Fruit fly (Drosophila melanogaster) whole organism, embryonic: ENCODE data around the gene nxf4.

Source experiments
- B-H2 ChIP-seq: fragments of 200-800 bp; sonication (Bioruptor generic); optimal IDR thresholded peaks from 2 replicates; lab custom pipeline; 2018; ENCODE audit warnings: missing biosample characterization, mild to moderate bottlenecking, missing genetic modification characterization
- CG10209 ChIP-seq: fragments of 200-800 bp; sonication (Bioruptor generic); optimal IDR thresholded peaks from 3 replicates; lab custom pipeline; 2017; ENCODE audit warnings: missing biosample characterization, mild to moderate bottlenecking, missing genetic modification characterization, missing genetic modification reagents
- CG11093 ChIP-seq: fragments of 200-800 bp; sonication (Bioruptor generic); IDR thresholded peaks from 3 replicates; pipeline ENCODE4 v1.3.6; 2022; ENCODE audit warnings: missing biosample characterization, missing genetic modification characterization
- CG11247 ChIP-seq: fragments of 200-800 bp; sonication (Bioruptor generic); IDR thresholded peaks from 2 replicates; pipeline ENCODE4 v1.3.6; 2022; ENCODE audit warnings: missing biosample characterization, missing genetic modification characterization
- CG1233 ChIP-seq: fragments of 200-800 bp; sonication (Bioruptor generic); optimal IDR thresholded peaks from 4 replicates; lab custom pipeline; 2018; ENCODE audit warnings: missing biosample characterization, mild to moderate bottlenecking, missing genetic modification characterization
- CG13123 ChIP-seq: fragments of 200-800 bp; sonication (Bioruptor generic); optimal IDR thresholded peaks from 2 replicates; lab custom pipeline; 2016; ENCODE audit warnings: missing biosample characterization, missing genetic modification characterization
- CG1603 ChIP-seq: fragments of 200-800 bp; sonication (Bioruptor generic); optimal IDR thresholded peaks from 2 replicates; lab custom pipeline; 2019; ENCODE audit warnings: missing biosample characterization, mild to moderate bottlenecking, missing genetic modification characterization, moderate library complexity
- CG1647 ChIP-seq: fragments of 200-800 bp; sonication (Bioruptor generic); optimal IDR thresholded peaks from 3 replicates; lab custom pipeline; 2016; ENCODE audit warnings: missing biosample characterization, missing genetic modification characterization
- CG17385 ChIP-seq: fragments of 200-800 bp; sonication (Bioruptor generic); optimal IDR thresholded peaks from 3 replicates; lab custom pipeline; 2018; ENCODE audit warnings: missing biosample characterization, mild to moderate bottlenecking, missing genetic modification characterization
- CG17568 ChIP-seq: fragments of 200-800 bp; sonication (Bioruptor generic); optimal IDR thresholded peaks from 2 replicates; lab custom pipeline; 2018; ENCODE audit warnings: missing biosample characterization, mild to moderate bottlenecking, missing genetic modification characterization, moderate library complexity
- CG2116 ChIP-seq: fragments of 200-800 bp; sonication (Bioruptor generic); optimal IDR thresholded peaks from 3 replicates; lab custom pipeline; 2018; ENCODE audit warnings: missing biosample characterization, mild to moderate bottlenecking, missing genetic modification characterization
- CG30020 ChIP-seq: fragments of 200-800 bp; optimal IDR thresholded peaks from 2 replicates; lab custom pipeline; 2019; ENCODE audit warnings: missing biosample characterization, mild to moderate bottlenecking, missing genetic modification characterization, moderate library complexity
- CG30403 ChIP-seq: fragments of 200-800 bp; sonication (Bioruptor generic); optimal IDR thresholded peaks from 3 replicates; lab custom pipeline; 2016; ENCODE audit warnings: missing biosample characterization, missing genetic modification characterization
- CG3163 ChIP-seq: fragments of 200-800 bp; sonication (Bioruptor generic); optimal IDR thresholded peaks from 3 replicates; lab custom pipeline; 2016; ENCODE audit warnings: missing biosample characterization, missing genetic modification characterization
- CG4730 ChIP-seq: fragments of 200-800 bp; sonication (Bioruptor generic); IDR thresholded peaks from 2 replicates; pipeline ENCODE4 v1.3.6; 2022; ENCODE audit warnings: missing biosample characterization, missing genetic modification characterization
- CG6689 ChIP-seq: fragments of 200-800 bp; sonication (Bioruptor generic); IDR thresholded peaks from 2 replicates; pipeline ENCODE4 v1.3.6; 2022; ENCODE audit warnings: missing biosample characterization, missing genetic modification characterization
- CG6854 ChIP-seq: fragments of 200-800 bp; sonication (Bioruptor generic); optimal IDR thresholded peaks from 3 replicates; lab custom pipeline; 2017; ENCODE audit warnings: missing biosample characterization, mild to moderate bottlenecking, missing genetic modification characterization
- CG8290 ChIP-seq, 3 experiments: fragments of 200-800 bp; sonication (Bioruptor generic); optimal IDR thresholded peaks; 2 replicates each; lab custom pipeline; 2016 to 2019; ENCODE audit warnings: missing biosample characterization in 3 of 3, missing genetic modification characterization in 3 of 3, mild to moderate bottlenecking in 2 of 3, moderate library complexity in 1 of 3
- Drgx ChIP-seq: fragments of 200-800 bp; sonication (Bioruptor generic); IDR thresholded peaks from 2 replicates; pipeline ENCODE4 v1.3.6; 2022; ENCODE audit warnings: missing biosample characterization, missing genetic modification characterization
- HLH54F ChIP-seq: fragments of 200-800 bp; sonication (Bioruptor generic); optimal IDR thresholded peaks from 3 replicates; lab custom pipeline; 2016; ENCODE audit warnings: missing biosample characterization, missing genetic modification characterization
- Hmx ChIP-seq: fragments of 200-800 bp; sonication (Bioruptor generic); optimal IDR thresholded peaks from 2 replicates; lab custom pipeline; 2016; ENCODE audit warnings: missing biosample characterization, missing genetic modification characterization
- Hr51 ChIP-seq, 2 experiments: fragments of 200-800 bp; sonication (Bioruptor generic); optimal IDR thresholded peaks; 2 replicates in 1 of 2; 3 replicates in 1 of 2; lab custom pipeline; 2016 to 2018; ENCODE audit warnings: missing biosample characterization in 2 of 2, missing genetic modification characterization in 2 of 2, mild to moderate bottlenecking in 1 of 2, moderate library complexity in 1 of 2
- NK7.1 ChIP-seq: fragments of 200-800 bp; sonication (Bioruptor generic); optimal IDR thresholded peaks from 3 replicates; lab custom pipeline; 2016; ENCODE audit warnings: missing biosample characterization, missing genetic modification characterization
- Sox100B ChIP-seq: fragments of 200-800 bp; sonication (Bioruptor generic); optimal IDR thresholded peaks from 3 replicates; lab custom pipeline; 2018; ENCODE audit warnings: missing biosample characterization, mild to moderate bottlenecking, missing genetic modification characterization
- Sry-δ ChIP-seq: fragments of 200-800 bp; sonication (Bioruptor generic); optimal IDR thresholded peaks from 2 replicates; lab custom pipeline; 2016; ENCODE audit warnings: missing biosample characterization, missing genetic modification characterization
- TFAM ChIP-seq: fragments of 200-800 bp; sonication (Bioruptor generic); optimal IDR thresholded peaks from 2 replicates; lab custom pipeline; 2017; ENCODE audit warnings: missing biosample characterization, missing genetic modification characterization, inconsistent platforms
- Xbp1 ChIP-seq: fragments of 200-800 bp; sonication (Bioruptor generic); optimal IDR thresholded peaks from 3 replicates; lab custom pipeline; 2016; ENCODE audit warnings: missing biosample characterization, mild to moderate bottlenecking, missing genetic modification characterization
- ase ChIP-seq: fragments of 200-800 bp; sonication (Bioruptor generic); IDR thresholded peaks from 3 replicates; pipeline ENCODE4 v1.3.6; 2022; ENCODE audit warnings: missing biosample characterization, missing genetic modification characterization
- ash1 ChIP-seq: fragments of 200-800 bp; sonication (Bioruptor generic); optimal IDR thresholded peaks from 2 replicates; lab custom pipeline; 2018; ENCODE audit warnings: missing biosample characterization, mild to moderate bottlenecking, missing genetic modification characterization
- br ChIP-seq: fragments of >200 bp; optimal IDR thresholded peaks from 2 replicates; lab custom pipeline; 2017
- bsh ChIP-seq, 2 experiments: fragments of 200-800 bp; sonication (Bioruptor generic); optimal IDR thresholded peaks; 2 replicates each; lab custom pipeline; 2017 to 2018; ENCODE audit warnings: mild to moderate bottlenecking in 2 of 2, missing biosample characterization in 2 of 2, missing genetic modification characterization in 2 of 2, moderate library complexity in 1 of 2
- dmrt11E ChIP-seq: fragments of 200-800 bp; sonication (Bioruptor generic); optimal IDR thresholded peaks from 3 replicates; lab custom pipeline; 2018; ENCODE audit warnings: missing biosample characterization, mild to moderate bottlenecking, missing genetic modification characterization, moderate library complexity
- fu2 ChIP-seq: fragments of 200-800 bp; sonication (Bioruptor generic); optimal IDR thresholded peaks from 2 replicates; lab custom pipeline; 2016; ENCODE audit warnings: missing biosample characterization, missing genetic modification characterization
- hth ChIP-seq: fragments of >200 bp; optimal IDR thresholded peaks from 2 replicates; lab custom pipeline; 2017; ENCODE audit warnings: inconsistent platforms
- jing ChIP-seq: fragments of 200-800 bp; sonication (Bioruptor generic); optimal IDR thresholded peaks from 2 replicates; lab custom pipeline; 2018; ENCODE audit warnings: missing biosample characterization, mild to moderate bottlenecking, missing genetic modification characterization
- lmd ChIP-seq: fragments of 200-800 bp; sonication (Bioruptor generic); IDR thresholded peaks from 2 replicates; pipeline ENCODE4 v1.3.6; 2022; ENCODE audit warnings: missing biosample characterization, missing genetic modification characterization
- mirr ChIP-seq: fragments of 200-800 bp; sonication (Bioruptor generic); optimal IDR thresholded peaks from 3 replicates; lab custom pipeline; 2018; ENCODE audit warnings: missing biosample characterization, mild to moderate bottlenecking, missing genetic modification characterization
- nau ChIP-seq: fragments of 200-800 bp; sonication (Bioruptor generic); optimal IDR thresholded peaks from 3 replicates; lab custom pipeline; 2017; ENCODE audit warnings: missing biosample characterization, mild to moderate bottlenecking, missing genetic modification characterization, missing genetic modification reagents
- nmo ChIP-seq: fragments of 200-800 bp; sonication (Bioruptor generic); optimal IDR thresholded peaks from 2 replicates; lab custom pipeline; 2018; ENCODE audit warnings: missing biosample characterization, mild to moderate bottlenecking, missing genetic modification characterization, moderate library complexity
- pan ChIP-seq, 4 experiments: fragments of >200 bp in 3 of 4; fragments of 200-800 bp in 1 of 4; sonication (Bioruptor generic) in 1 of 4; optimal IDR thresholded peaks in 3 of 4; IDR thresholded peaks in 1 of 4; 2 replicates each; pipeline versions ENCODE4 v1.3.6 to Lab custom; 2017 to 2022; ENCODE audit warnings: missing biosample characterization in 2 of 4, missing genetic modification characterization in 2 of 4, mixed read lengths in 1 of 4
- ranshi ChIP-seq: fragments of 200-800 bp; sonication (Bioruptor generic); IDR thresholded peaks from 2 replicates; pipeline ENCODE4 v1.3.6; 2022; ENCODE audit warnings: missing biosample characterization, missing genetic modification characterization
- slou ChIP-seq: fragments of 200-800 bp; sonication (Bioruptor generic); optimal IDR thresholded peaks from 3 replicates; lab custom pipeline; 2016; ENCODE audit warnings: missing biosample characterization, missing genetic modification characterization
- so ChIP-seq: fragments of 200-800 bp; sonication (Bioruptor generic); IDR thresholded peaks from 3 replicates; pipeline ENCODE4 v1.3.6; 2022; ENCODE audit warnings: missing biosample characterization, missing genetic modification characterization
- sob ChIP-seq: fragments of 200-800 bp; sonication (Bioruptor generic); IDR thresholded peaks from 2 replicates; pipeline ENCODE4 v1.3.6; 2022; ENCODE audit warnings: missing biosample characterization, missing genetic modification characterization
- stc ChIP-seq: fragments of 200-800 bp; sonication (Bioruptor generic); IDR thresholded peaks from 2 replicates; pipeline ENCODE4 v1.3.6; 2022; ENCODE audit warnings: missing biosample characterization, missing genetic modification characterization
- tgo ChIP-seq: fragments of 200-800 bp; sonication (Bioruptor generic); IDR thresholded peaks from 3 replicates; pipeline ENCODE4 v1.3.6; 2022; ENCODE audit warnings: missing biosample characterization, missing genetic modification characterization
- trem ChIP-seq: fragments of 200-800 bp; optimal IDR thresholded peaks from 3 replicates; lab custom pipeline; 2019; ENCODE audit warnings: missing biosample characterization, mild to moderate bottlenecking, missing genetic modification characterization, moderate library complexity
- trh ChIP-seq: fragments of 200-800 bp; sonication (Bioruptor generic); optimal IDR thresholded peaks from 2 replicates; lab custom pipeline; 2016; ENCODE audit warnings: missing biosample characterization, missing genetic modification characterization
- vnd ChIP-seq: fragments of 200-800 bp; sonication (Bioruptor generic); IDR thresholded peaks from 3 replicates; pipeline ENCODE4 v1.3.6; 2022; ENCODE audit warnings: missing biosample characterization, missing genetic modification characterization; ENCODE audit not compliant: partially characterized antibody
- wor ChIP-seq: fragments of 200-800 bp; sonication (Bioruptor generic); IDR thresholded peaks from 2 replicates; pipeline ENCODE4 v1.3.6; 2022; ENCODE audit warnings: missing biosample characterization, missing genetic modification characterization

The nxf4 gene

dm6 chr3R:7346445-7346844, at the start of gene nxf4 (continued):
- TF ChIP-seq Drgx (GFP tag; lab: Robert Waterston, UW) = no peak
- no peak for TF ChIP-seq br (lab: Kevin White, UChicago)
- TF ChIP-seq CG8290 (GFP tag; optimal IDR thresholded peaks at IDR 0.05; lab: Kevin White, UChicago) = peak; percentile 81
- peak in 1 of 2 experiments; percentile 72 for TF ChIP-seq CG8290 (tag; optimal IDR thresholded peaks at IDR 0.05; lab: Kevin White, UChicago)
- TF ChIP-seq ranshi (GFP tag; lab: Robert Waterston, UW) = peak; percentile 66; the same call in 1 of the 2 replicates
- peak; percentile 84 for TF ChIP-seq CG30403 (GFP tag; lab: Kevin White, UChicago)
- TF ChIP-seq ase (GFP tag; lab: Robert Waterston, UW) = peak; percentile 65; the same call in 2 of the 3 replicates
- no peak for TF ChIP-seq CG6854 (GFP tag; lab: Kevin White, UChicago)
- TF ChIP-seq TFAM (GFP tag; lab: Kevin White, UChicago) = no peak
- no peak for TF ChIP-seq NK7.1 (GFP tag; lab: Kevin White, UChicago)
- peak; percentile 62 for TF ChIP-seq CG1647 (GFP tag; lab: Kevin White, UChicago)
- no peak for TF ChIP-seq CG17568 (GFP tag; lab: Kevin White, UChicago)
- TF ChIP-seq Xbp1 = peak; percentile 92
- no peak; the same call in 2 of the 3 replicates for TF ChIP-seq CG11093 (GFP tag; lab: Robert Waterston, UW)
- no peak for TF ChIP-seq Sox100B (GFP tag; lab: Kevin White, UChicago)
- peak; percentile 35 for TF ChIP-seq CG13123
- no peak; the same call in 1 of the 2 replicates for TF ChIP-seq wor (GFP tag; lab: Robert Waterston, UW)
- peak; percentile 66; the same call in 1 of the 2 replicates for TF ChIP-seq CG6689
- peak; percentile 34 for TF ChIP-seq CG2116
- no peak for TF ChIP-seq pan (optimal IDR thresholded peaks at IDR 0.05; lab: Kevin White, UChicago)
- peak in 1 of 2 experiments; percentile 60 for TF ChIP-seq pan (GFP tag; optimal IDR thresholded peaks at IDR 0.05 in 1 of 2, IDR thresholded peaks at IDR 0.05 in 1 of 2)
- peak; percentile 31 for TF ChIP-seq mirr (GFP tag; lab: Kevin White, UChicago)
- peak; percentile 65 for TF ChIP-seq CG3163 (GFP tag; lab: Kevin White, UChicago)
- TF ChIP-seq Hr51 (GFP tag; optimal IDR thresholded peaks at IDR 0.05; lab: Kevin White, UChicago) = peak; percentile 59 to 61
- TF ChIP-seq so = 0 out of 3 replicates have a peak, but pooled peaks have one; percentile 24
- TF ChIP-seq dmrt11E (tag; lab: Kevin White, UChicago) = peak; percentile 75
- peak; percentile 64 for TF ChIP-seq slou (GFP tag; lab: Kevin White, UChicago)
- peak; percentile 68 for TF ChIP-seq HLH54F
- peak; percentile 78 for TF ChIP-seq CG4730 (GFP tag; lab: Robert Waterston, UW)
- peak; percentile 50 for TF ChIP-seq trem (tag; lab: Kevin White, UChicago)
- no peak for TF ChIP-seq hth (lab: Kevin White, UChicago)
- TF ChIP-seq CG1603 (tag; lab: Kevin White, UChicago) = peak; percentile 80
- peak; percentile 81 for TF ChIP-seq lmd (GFP tag; lab: Robert Waterston, UW)
- peak; percentile 68 for TF ChIP-seq trh (GFP tag; lab: Kevin White, UChicago)
- TF ChIP-seq nmo (GFP tag; lab: Kevin White, UChicago) = peak; percentile 76
- no peak for TF ChIP-seq vnd
- TF ChIP-seq CG30020 (tag; lab: Kevin White, UChicago) = no peak
- peak; percentile 22 for TF ChIP-seq CG17385 (GFP tag; lab: Kevin White, UChicago)
- TF ChIP-seq stc (GFP tag; lab: Robert Waterston, UW) = no peak; the same call in 1 of the 2 replicates
- TF ChIP-seq CG11247 (GFP tag; lab: Robert Waterston, UW) = peak; percentile 85
- peak; percentile 64 for TF ChIP-seq jing (GFP tag; lab: Kevin White, UChicago)
- TF ChIP-seq tgo (GFP tag; lab: Robert Waterston, UW) = peak; percentile 67
- peak; percentile 45 for TF ChIP-seq B-H2 (GFP tag; lab: Kevin White, UChicago)
- TF ChIP-seq bsh (GFP tag; optimal IDR thresholded peaks at IDR 0.05; lab: Kevin White, UChicago) = peak in 1 of 2 experiments; percentile 65
- TF ChIP-seq fu2 = peak; percentile 62
- TF ChIP-seq CG1233 (GFP tag; lab: Kevin White, UChicago) = peak; percentile 61
- peak; percentile 30 for TF ChIP-seq Sry-δ
- TF ChIP-seq sob = peak; percentile 83; the same call in 1 of the 2 replicates
- TF ChIP-seq CG10209 (GFP tag; lab: Kevin White, UChicago) = peak; percentile 64
- peak; percentile 23 for TF ChIP-seq nau (GFP tag; lab: Kevin White, UChicago)
- no peak for TF ChIP-seq Hmx
- no peak for TF ChIP-seq ash1 (GFP tag; lab: Kevin White, UChicago)
